Fruit fly (Drosophila melanogaster): ENCODE measurements around the gene Trhn.

The Trhn gene

dm6 chr3L:1165808-1166207, 27.2 kb downstream of the Trhn start (continued):
- TF ChIP-seq CG4318 (GFP tag; optimal IDR thresholded peaks at IDR 0.05) (no peak), Blimp-1 (GFP tag; optimal IDR thresholded peaks at IDR 0.05) (no peak), spab (GFP tag; optimal IDR thresholded peaks at IDR 0.05) (no peak), CG10631 (GFP tag; optimal IDR thresholded peaks at IDR 0.05) (peak; percentile 42), CG31627 (GFP tag; optimal IDR thresholded peaks at IDR 0.05) (no peak), lz (GFP tag; optimal IDR thresholded peaks at IDR 0.05) (no peak), Met (GFP tag; optimal IDR thresholded peaks at IDR 0.05) (no peak)

- TF ChIP-seq svp (GFP tag) (peak; percentile 42), salr (GFP tag; optimal IDR thresholded peaks at IDR 0.05) (no peak)
Measured at dm6 chr3L:1152540-1153348, 40.2 kb downstream of the Trhn start.

dm6 chr3L:1151691-1152090, 41.3 kb downstream of the Trhn start:
- TF ChIP-seq Blimp-1 (GFP tag; optimal IDR thresholded peaks at IDR 0.05) (no peak), net (GFP tag; optimal IDR thresholded peaks at IDR 0.05) (no peak), CG7368 (GFP tag; optimal IDR thresholded peaks at IDR 0.05) (no peak), Smox (GFP tag; optimal IDR thresholded peaks at IDR 0.05) (peak; percentile 15), Sox102F (GFP tag; optimal IDR thresholded peaks at IDR 0.05) (no peak), CG8319 (GFP tag; optimal IDR thresholded peaks at IDR 0.05) (no peak), CG10669 (GFP tag; optimal IDR thresholded peaks at IDR 0.05) (no peak), dsx (GFP tag; optimal IDR thresholded peaks at IDR 0.05; ENCODE audit: poor library complexity, severe bottlenecking) (no peak), Hr4 (GFP tag; optimal IDR thresholded peaks at IDR 0.05) (no peak), ss (GFP tag; optimal IDR thresholded peaks at IDR 0.05) (no peak), CG6854 (GFP tag; optimal IDR thresholded peaks at IDR 0.05) (no peak), salr (GFP tag; optimal IDR thresholded peaks at IDR 0.05) (no peak), CG8632 (GFP tag; optimal IDR thresholded peaks at IDR 0.05) (no peak), CG32006 (GFP tag; optimal IDR thresholded peaks at IDR 0.05) (no peak), CG34406 (GFP tag; optimal IDR thresholded peaks at IDR 0.05) (no peak), Ets96B (tag; optimal IDR thresholded peaks at IDR 0.05) (no peak), achi (GFP tag; optimal IDR thresholded peaks at IDR 0.05) (no peak), CG1621 (tag; optimal IDR thresholded peaks at IDR 0.05) (no peak), fkh (GFP tag; optimal IDR thresholded peaks at IDR 0.05) (peak; percentile 63), Hr39 (GFP tag; optimal IDR thresholded peaks at IDR 0.05) (no peak), cyc (GFP tag; optimal IDR thresholded peaks at IDR 0.05) (no peak), Met (GFP tag; optimal IDR thresholded peaks at IDR 0.05) (no peak), esn (GFP tag; optimal IDR thresholded peaks at IDR 0.05) (peak; percentile 28), Gug (GFP tag; IDR thresholded peaks at IDR 0.05) (no peak), CG9139 (GFP tag; optimal IDR thresholded peaks at IDR 0.05) (no peak), fd85E (GFP tag; optimal IDR thresholded peaks at IDR 0.05) (no peak), CG6276 (GFP tag; optimal IDR thresholded peaks at IDR 0.05) (no peak), dac (GFP tag; optimal IDR thresholded peaks at IDR 0.05) (no peak), vri (GFP tag; optimal IDR thresholded peaks at IDR 0.05) (no peak), svp (GFP tag) (peak; percentile 71), CG8119 (GFP tag; IDR thresholded peaks at IDR 0.05) (no peak), CG4318 (GFP tag; optimal IDR thresholded peaks at IDR 0.05) (no peak), Ets21C (GFP tag; optimal IDR thresholded peaks at IDR 0.05) (no peak), CG6792 (GFP tag; optimal IDR thresholded peaks at IDR 0.05) (no peak), CG11762 (GFP tag; optimal IDR thresholded peaks at IDR 0.05; ENCODE audit: insufficient read depth) (no peak), fd59A (GFP tag; optimal IDR thresholded peaks at IDR 0.05) (no peak), CG11294 (GFP tag; IDR thresholded peaks at IDR 0.05) (no peak), Eip78C (GFP tag) (peak; percentile 54), Hr38 (GFP tag; optimal IDR thresholded peaks at IDR 0.05) (no peak), CG11902 (GFP tag; optimal IDR thresholded peaks at IDR 0.05) (no peak), eg (GFP tag; IDR thresholded peaks at IDR 0.05) (no peak), CG3032 (tag; optimal IDR thresholded peaks at IDR 0.05) (no peak), spab (GFP tag; optimal IDR thresholded peaks at IDR 0.05) (no peak)
